Worm (Caenorhabditis elegans) whole organism, L1 larva: ENCODE data around the gene camt-1.

ENCODE experiments used
- C04F5.9 ChIP-seq: sonication (generic microtip); optimal IDR thresholded peaks from 2 replicates; lab custom pipeline; 2016; ENCODE audit warnings: missing genetic modification characterization, missing compliant biosample characterization
- F16B12.6 ChIP-seq: fragments of 150-350 bp; optimal IDR thresholded peaks from 2 replicates; lab custom pipeline; 2014; ENCODE audit warnings: missing biosample characterization, missing genetic modification characterization
- alr-1 ChIP-seq: fragments of 200-800 bp; sonication (Bioruptor generic); optimal IDR thresholded peaks from 2 replicates; lab custom pipeline; 2018; ENCODE audit warnings: borderline replicate concordance, mild to moderate bottlenecking, missing genetic modification characterization, missing compliant biosample characterization
- aly-2 ChIP-seq: fragments of 150-350 bp; optimal IDR thresholded peaks from 2 replicates; lab custom pipeline; 2014; ENCODE audit warnings: missing biosample characterization, missing genetic modification characterization
- ama-1 ChIP-seq: fragments of 150-350 bp; optimal IDR thresholded peaks from 2 replicates; lab custom pipeline; 2014
- ceh-8 ChIP-seq: fragments of 200-800 bp; sonication (Bioruptor generic); optimal IDR thresholded peaks from 2 replicates; lab custom pipeline; 2018; ENCODE audit warnings: mild to moderate bottlenecking, missing genetic modification characterization, moderate library complexity, missing compliant biosample characterization
- ceh-82 ChIP-seq, 3 experiments: fragments of 150-350 bp in 1 of 3; sonication (generic microtip) in 2 of 3; optimal IDR thresholded peaks; 2 replicates each; lab custom pipeline; 2014 to 2017; ENCODE audit warnings: missing biosample characterization in 3 of 3, missing genetic modification characterization in 3 of 3
- ces-1 ChIP-seq: fragments of 150-350 bp; optimal IDR thresholded peaks from 2 replicates; lab custom pipeline; 2014; ENCODE audit warnings: missing biosample characterization, missing genetic modification reagents, missing genetic modification characterization
- dpl-1 ChIP-seq, 3 experiments: fragments of 150-350 bp in 2 of 3; sonication (generic microtip) in 1 of 3; optimal IDR thresholded peaks; 2 replicates each; lab custom pipeline; 2014 to 2017; ENCODE audit warnings: missing biosample characterization in 3 of 3, missing genetic modification characterization in 3 of 3, missing genetic modification reagents in 3 of 3
- efl-3 ChIP-seq: fragments of 200-800 bp; sonication (Bioruptor generic); optimal IDR thresholded peaks from 2 replicates; lab custom pipeline; 2018; ENCODE audit warnings: mild to moderate bottlenecking, missing genetic modification characterization, missing compliant biosample characterization
- elt-3 ChIP-seq, 6 experiments: fragments of 150-350 bp in 1 of 6; sonication (generic microtip); optimal IDR thresholded peaks; 2 replicates each; lab custom pipeline; 2017 to 2018; ENCODE audit warnings: missing biosample characterization in 6 of 6, missing genetic modification characterization in 6 of 6, inconsistent platforms in 1 of 6
- ets-5 ChIP-seq: fragments of 200-800 bp; sonication (Bioruptor generic); IDR thresholded peaks from 2 replicates; pipeline ENCODE4 v1.3.6; 2022; ENCODE audit warnings: missing genetic modification characterization, missing compliant biosample characterization
- fkh-10 ChIP-seq: sonication (generic microtip); optimal IDR thresholded peaks from 2 replicates; lab custom pipeline; 2017; ENCODE audit warnings: missing biosample characterization, missing genetic modification reagents, missing genetic modification characterization
- fkh-4 ChIP-seq: sonication (generic microtip); optimal IDR thresholded peaks from 2 replicates; lab custom pipeline; 2016; ENCODE audit warnings: missing compliant biosample characterization, missing genetic modification characterization, borderline replicate concordance
- fkh-8 ChIP-seq: sonication (generic microtip); optimal IDR thresholded peaks from 2 replicates; lab custom pipeline; 2016; ENCODE audit warnings: mild to moderate bottlenecking, missing genetic modification characterization, missing compliant biosample characterization
- fos-1 ChIP-seq: fragments of 150-350 bp; optimal IDR thresholded peaks from 2 replicates; lab custom pipeline; 2014; ENCODE audit warnings: missing biosample characterization, missing genetic modification characterization
- hlh-17 ChIP-seq: fragments of 200-800 bp; sonication (Bioruptor generic); optimal IDR thresholded peaks from 2 replicates; lab custom pipeline; 2018; ENCODE audit warnings: missing genetic modification characterization, mild to moderate bottlenecking, missing compliant biosample characterization, moderate library complexity, borderline replicate concordance
- hpl-2 ChIP-seq: fragments of 150-350 bp; optimal IDR thresholded peaks from 2 replicates; lab custom pipeline; 2014; ENCODE audit warnings: missing biosample characterization, missing genetic modification reagents, missing genetic modification characterization
- irx-1 ChIP-seq: sonication (generic microtip); optimal IDR thresholded peaks from 2 replicates; lab custom pipeline; 2016; ENCODE audit warnings: missing genetic modification characterization, missing compliant biosample characterization
- isw-1 ChIP-seq: fragments of 200-800 bp; sonication (Bioruptor generic); IDR thresholded peaks from 2 replicates; pipeline ENCODE4 v1.3.6; 2022; ENCODE audit warnings: missing genetic modification characterization, missing compliant biosample characterization
- jun-1 ChIP-seq: fragments of 150-350 bp; optimal IDR thresholded peaks from 2 replicates; lab custom pipeline; 2014; ENCODE audit warnings: missing biosample characterization, missing genetic modification reagents, missing genetic modification characterization
- lin-13 ChIP-seq: fragments of 150-350 bp; optimal IDR thresholded peaks from 2 replicates; lab custom pipeline; 2014; ENCODE audit warnings: missing biosample characterization, missing genetic modification reagents, missing genetic modification characterization
- lin-39 ChIP-seq: fragments of 150-350 bp; optimal IDR thresholded peaks from 2 replicates; lab custom pipeline; 2014; ENCODE audit warnings: missing biosample characterization, missing genetic modification reagents, missing genetic modification characterization
- lsy-2 ChIP-seq, 2 experiments: fragments of 150-350 bp; optimal IDR thresholded peaks; 2 replicates each; lab custom pipeline; 2014; ENCODE audit warnings: missing biosample characterization in 2 of 2, missing genetic modification characterization in 2 of 2
- mab-9 ChIP-seq: fragments of 200-800 bp; sonication (Bioruptor generic); IDR thresholded peaks from 2 replicates; pipeline ENCODE4 v1.3.6; 2022; ENCODE audit warnings: missing genetic modification reagents, missing genetic modification characterization, missing compliant biosample characterization
- mdl-1 ChIP-seq, 2 experiments: fragments of 150-350 bp; optimal IDR thresholded peaks; 2 replicates each; lab custom pipeline; 2014 to 2017; ENCODE audit warnings: missing biosample characterization in 2 of 2, missing genetic modification characterization in 2 of 2, inconsistent platforms in 1 of 2
- mef-2 ChIP-seq: fragments of 150-350 bp; optimal IDR thresholded peaks from 2 replicates; lab custom pipeline; 2014; ENCODE audit warnings: missing biosample characterization, missing genetic modification characterization
- mep-1 ChIP-seq: fragments of 150-350 bp; optimal IDR thresholded peaks from 2 replicates; lab custom pipeline; 2014; ENCODE audit warnings: missing biosample characterization, missing genetic modification characterization
- nhr-11 ChIP-seq: fragments of 150-350 bp; optimal IDR thresholded peaks from 2 replicates; lab custom pipeline; 2014; ENCODE audit warnings: missing biosample characterization, missing genetic modification characterization
- nhr-19 ChIP-seq: fragments of 200-800 bp; sonication (Bioruptor generic); conservative IDR thresholded peaks from 2 replicates; pipeline ENCODE4 v1.3.6; 2022; ENCODE audit warnings: missing genetic modification characterization, missing compliant biosample characterization
- nhr-20 ChIP-seq: sonication (generic microtip); optimal IDR thresholded peaks from 2 replicates; lab custom pipeline; 2016; ENCODE audit warnings: mild to moderate bottlenecking, missing genetic modification characterization, missing compliant biosample characterization
- nhr-237 ChIP-seq: fragments of 150-350 bp; optimal IDR thresholded peaks from 2 replicates; lab custom pipeline; 2014; ENCODE audit warnings: missing biosample characterization, missing genetic modification characterization
- nhr-28 ChIP-seq: fragments of 150-350 bp; optimal IDR thresholded peaks from 2 replicates; lab custom pipeline; 2014; ENCODE audit warnings: missing biosample characterization, missing genetic modification characterization
- nhr-71 ChIP-seq: sonication (generic microtip); optimal IDR thresholded peaks from 2 replicates; lab custom pipeline; 2016; ENCODE audit warnings: mild to moderate bottlenecking, missing genetic modification characterization, moderate library complexity, missing compliant biosample characterization
- nhr-77 ChIP-seq: fragments of 150-350 bp; optimal IDR thresholded peaks from 2 replicates; lab custom pipeline; 2014; ENCODE audit warnings: missing biosample characterization, missing genetic modification characterization
- nhr-84 ChIP-seq: sonication (generic microtip); optimal IDR thresholded peaks from 2 replicates; lab custom pipeline; 2017; ENCODE audit warnings: missing biosample characterization, missing genetic modification characterization
- pag-3 ChIP-seq: sonication (generic microtip); optimal IDR thresholded peaks from 2 replicates; lab custom pipeline; 2017; ENCODE audit warnings: missing genetic modification characterization, mild to moderate bottlenecking, missing compliant biosample characterization, antibody characterized with exemption, borderline replicate concordance; ENCODE audit not compliant: insufficient read depth
- pax-3 ChIP-seq: fragments of 200-800 bp; sonication (Bioruptor generic); optimal IDR thresholded peaks from 2 replicates; lab custom pipeline; 2018; ENCODE audit warnings: mild to moderate bottlenecking, missing genetic modification characterization, moderate library complexity, missing compliant biosample characterization
- rnt-1 ChIP-seq: sonication (generic microtip); optimal IDR thresholded peaks from 2 replicates; lab custom pipeline; 2016; ENCODE audit warnings: mild to moderate bottlenecking, missing genetic modification characterization, moderate library complexity, missing compliant biosample characterization
- skn-1 ChIP-seq: fragments of 150-350 bp; optimal IDR thresholded peaks from 2 replicates; lab custom pipeline; 2014; ENCODE audit warnings: missing biosample characterization, missing genetic modification characterization
- swsn-7 ChIP-seq: sonication (generic microtip); optimal IDR thresholded peaks from 2 replicates; lab custom pipeline; 2016; ENCODE audit warnings: missing genetic modification characterization, missing compliant biosample characterization
- unc-130 ChIP-seq: fragments of 150-350 bp; optimal IDR thresholded peaks from 2 replicates; lab custom pipeline; 2017; ENCODE audit warnings: missing biosample characterization, missing genetic modification characterization, inconsistent platforms
- unc-30 ChIP-seq: sonication (generic microtip); optimal IDR thresholded peaks from 2 replicates; lab custom pipeline; 2017; ENCODE audit warnings: missing biosample characterization, missing genetic modification characterization
- unc-62 ChIP-seq: fragments of 150-350 bp; optimal IDR thresholded peaks from 2 replicates; lab custom pipeline; 2014; ENCODE audit warnings: missing biosample characterization, missing genetic modification reagents, missing genetic modification characterization
- unc-98 ChIP-seq: fragments of 200-800 bp; sonication (Bioruptor generic); IDR thresholded peaks from 2 replicates; pipeline ENCODE4 v1.3.6; 2022; ENCODE audit warnings: missing genetic modification characterization, missing compliant biosample characterization
- xbp-1 ChIP-seq: sonication (generic microtip); optimal IDR thresholded peaks from 2 replicates; lab custom pipeline; 2016; ENCODE audit warnings: missing genetic modification characterization, missing compliant biosample characterization
- zag-1 ChIP-seq: fragments of 150-350 bp; optimal IDR thresholded peaks from 2 replicates; lab custom pipeline; 2014; ENCODE audit warnings: missing biosample characterization, missing genetic modification characterization
- ztf-4 ChIP-seq: fragments of 150-350 bp; optimal IDR thresholded peaks from 2 replicates; lab custom pipeline; 2014; ENCODE audit warnings: missing biosample characterization, missing genetic modification characterization

camt-1 gene

ce11 chrII:4506552-4507291 lies 1.8 kb upstream of the camt-1 start (continued):
- TF ChIP-seq xbp-1 (tag; lab: Kevin White, UChicago), result peak; percentile 58
- no peak for TF ChIP-seq elt-3 (tag; optimal IDR thresholded peaks at IDR 0.05; lab: Kevin White, UChicago)
- TF ChIP-seq nhr-71 (tag; lab: Kevin White, UChicago), result peak; percentile 84
- no peak for TF ChIP-seq ets-5 (GFP tag; lab: Robert Waterston, UW)
- TF ChIP-seq mab-9 (GFP tag; lab: Robert Waterston, UW), result no peak
- peak; percentile 9 for TF ChIP-seq ces-1 (GFP tag; lab: Kevin White, UChicago)
- peak; percentile 83 for TF ChIP-seq pag-3
- TF ChIP-seq alr-1 (tag; lab: Kevin White, UChicago), result no peak
- no peak for TF ChIP-seq unc-98 (GFP tag; lab: Robert Waterston, UW)
- TF ChIP-seq unc-130 (tag; lab: Kevin White, UChicago), result no peak
- peak; percentile 59 for TF ChIP-seq rnt-1 (tag; lab: Kevin White, UChicago)
- no peak for TF ChIP-seq efl-3
- TF ChIP-seq unc-62, result no peak
- TF ChIP-seq irx-1 (tag; lab: Kevin White, UChicago), result peak; percentile 30
- peak; percentile 86 for TF ChIP-seq fkh-8 (tag; lab: Kevin White, UChicago)
- TF ChIP-seq fkh-10 (GFP tag; lab: Kevin White, UChicago), result no peak
- TF ChIP-seq jun-1 (tag; lab: Kevin White, UChicago), result no peak
- no peak for TF ChIP-seq lin-39 (tag; lab: Kevin White, UChicago)
- peak; percentile 55 to 78 for TF ChIP-seq lsy-2 (tag; optimal IDR thresholded peaks at IDR 0.05; lab: Kevin White, UChicago)
- TF ChIP-seq skn-1 (tag; lab: Kevin White, UChicago), result no peak
- TF ChIP-seq ceh-82 (tag; optimal IDR thresholded peaks at IDR 0.05; lab: Kevin White, UChicago), result peak; percentile 43 to 74 (median 49)
- peak; percentile 16 for TF ChIP-seq nhr-237 (tag; lab: Kevin White, UChicago)
- TF ChIP-seq mef-2, result peak; percentile 62
- no peak for TF ChIP-seq aly-2 (tag; lab: Kevin White, UChicago)
- TF ChIP-seq nhr-20 (tag; lab: Kevin White, UChicago), result peak; percentile 39
- no peak for TF ChIP-seq C04F5.9 (tag; lab: Kevin White, UChicago)
- TF ChIP-seq F16B12.6 (tag; lab: Kevin White, UChicago), result no peak
- TF ChIP-seq hlh-17 (GFP tag; lab: Kevin White, UChicago), result no peak
- no peak for TF ChIP-seq nhr-84 (tag; lab: Kevin White, UChicago)
- TF ChIP-seq mep-1 (tag; lab: Kevin White, UChicago), result peak; percentile 39
- peak in 1 of 2 experiments; percentile 59 for TF ChIP-seq mdl-1 (tag; optimal IDR thresholded peaks at IDR 0.05; lab: Kevin White, UChicago)
- TF ChIP-seq zag-1 (tag; lab: Kevin White, UChicago), result peak; percentile 27
- TF ChIP-seq pax-3 (tag; lab: Kevin White, UChicago), result no peak
- TF ChIP-seq ceh-8 (GFP tag; lab: Kevin White, UChicago), result peak; percentile 3
- no peak for TF ChIP-seq ztf-4 (tag; lab: Kevin White, UChicago)
- no peak for TF ChIP-seq nhr-11
- TF ChIP-seq isw-1 (GFP tag; lab: Robert Waterston, UW), result peak; percentile 45
- no peak for TF ChIP-seq unc-30
- peak; percentile 39 for TF ChIP-seq lin-13 (GFP tag; lab: Kevin White, UChicago)
- TF ChIP-seq hpl-2, result no peak
- TF ChIP-seq fkh-4 (tag; lab: Kevin White, UChicago), result peak; percentile 52
- peak; percentile 55 for TF ChIP-seq nhr-77 (tag; lab: Kevin White, UChicago)
- TF ChIP-seq swsn-7 (tag; lab: Kevin White, UChicago), result peak; percentile 73
- TF ChIP-seq nhr-28 (tag; lab: Kevin White, UChicago), result no peak
- peak; percentile 50 for TF ChIP-seq fos-1 (tag; lab: Kevin White, UChicago)
- TF ChIP-seq nhr-19 (GFP tag; lab: Robert Waterston, UW), result peak; percentile 35
- TF ChIP-seq ama-1, result no peak
- TF ChIP-seq dpl-1 (GFP tag; optimal IDR thresholded peaks at IDR 0.05; lab: Kevin White, UChicago), result peak; percentile 25 to 40 (median 26)
